Worm (Caenorhabditis elegans): ENCODE data around the gene F07C3.16.

Gene F07C3.16

DNA sequence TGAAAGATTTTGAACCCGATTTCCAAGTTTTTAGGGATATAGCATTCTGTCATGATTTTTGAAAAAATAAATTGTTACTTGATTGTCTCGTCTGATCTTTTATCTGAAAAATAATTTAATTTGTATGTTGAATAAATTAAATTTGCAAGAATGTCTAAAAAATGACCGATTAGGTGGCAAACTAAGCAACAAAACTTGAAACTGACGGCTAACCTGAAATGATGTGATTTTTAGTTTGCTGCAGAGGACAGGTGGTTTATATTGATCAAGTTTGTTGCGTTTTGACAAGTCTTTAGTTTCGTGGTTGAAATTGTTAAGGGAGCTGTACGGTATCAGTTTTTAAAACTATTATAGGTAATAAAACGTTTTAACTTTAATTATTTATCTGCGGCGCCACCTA lies at the start of gene F07C3.16:
Gene F07C3.16, minus strand, starts transcription at position 101 of the 400 bp plus-strand sequence.
- TF ChIP-seq nhr-25 (tag; optimal IDR thresholded peaks at IDR 0.05) (no peak), crh-2 (tag; optimal IDR thresholded peaks at IDR 0.05) (no peak), lin-11 (tag; optimal IDR thresholded peaks at IDR 0.05) (no peak), mbf-1 (tag; optimal IDR thresholded peaks at IDR 0.05) (no peak), fos-1 (tag; optimal IDR thresholded peaks at IDR 0.05) (no peak), nhr-21 (tag; optimal IDR thresholded peaks at IDR 0.05) (no peak), lsy-2 (tag; optimal IDR thresholded peaks at IDR 0.05) (no peak), gmeb-1 (tag; optimal IDR thresholded peaks at IDR 0.05) (no peak), ZK546.5 (tag; optimal IDR thresholded peaks at IDR 0.05) (no peak), nhr-129 (tag; optimal IDR thresholded peaks at IDR 0.05) (no peak), zag-1 (tag; optimal IDR thresholded peaks at IDR 0.05) (no peak), nhr-11 (tag; optimal IDR thresholded peaks at IDR 0.05) (no peak), ztf-4 (tag; optimal IDR thresholded peaks at IDR 0.05) (no peak), nhr-23 (tag; optimal IDR thresholded peaks at IDR 0.05) (no peak), lin-39 (tag; optimal IDR thresholded peaks at IDR 0.05) (no peak), R02D3.7 (tag; optimal IDR thresholded peaks at IDR 0.05) (no peak), mdl-1 (tag; optimal IDR thresholded peaks at IDR 0.05) (no peak), unc-39 (tag; optimal IDR thresholded peaks at IDR 0.05) (no peak), ztf-11 (tag; optimal IDR thresholded peaks at IDR 0.05) (no peak)

DNA sequence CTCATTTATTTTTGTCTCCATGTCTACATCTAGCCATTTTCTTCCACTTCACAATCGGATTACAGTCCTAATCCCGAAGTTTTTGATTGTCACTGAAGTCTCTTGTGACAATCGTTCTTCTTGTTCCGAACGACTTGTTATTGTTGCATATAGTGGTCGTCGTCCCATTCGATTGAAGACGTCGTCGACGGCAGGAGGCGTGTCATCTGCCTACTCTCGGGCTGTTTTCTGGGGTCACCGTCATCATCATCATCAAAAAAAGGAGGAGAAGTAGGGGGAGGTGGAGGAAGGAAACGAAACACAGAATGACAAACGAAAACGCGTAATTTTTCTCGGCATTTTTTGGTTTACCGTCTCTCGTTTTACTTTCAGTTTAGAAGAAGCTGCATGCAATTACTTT lies 47.7 kb upstream of the F07C3.16 start, which contains the start of gene F44A2.3:
Gene F44A2.3, plus strand, starts transcription at position 301 of the 400 bp plus-strand sequence.
- TF ChIP-seq R02D3.7 (tag; optimal IDR thresholded peaks at IDR 0.05) (no peak), crh-2 (tag; optimal IDR thresholded peaks at IDR 0.05) (no peak), ama-1 (optimal IDR thresholded peaks at IDR 0.05) (no peak), nhr-129 (tag; optimal IDR thresholded peaks at IDR 0.05) (no peak), unc-39 (tag; optimal IDR thresholded peaks at IDR 0.05) (no peak), C34F6.9 (tag; optimal IDR thresholded peaks at IDR 0.05) (no peak), skn-1 (tag; optimal IDR thresholded peaks at IDR 0.05) (no peak), nhr-11 (tag; optimal IDR thresholded peaks at IDR 0.05) (no peak), sem-4 (tag; optimal IDR thresholded peaks at IDR 0.05) (no peak)

DNA sequence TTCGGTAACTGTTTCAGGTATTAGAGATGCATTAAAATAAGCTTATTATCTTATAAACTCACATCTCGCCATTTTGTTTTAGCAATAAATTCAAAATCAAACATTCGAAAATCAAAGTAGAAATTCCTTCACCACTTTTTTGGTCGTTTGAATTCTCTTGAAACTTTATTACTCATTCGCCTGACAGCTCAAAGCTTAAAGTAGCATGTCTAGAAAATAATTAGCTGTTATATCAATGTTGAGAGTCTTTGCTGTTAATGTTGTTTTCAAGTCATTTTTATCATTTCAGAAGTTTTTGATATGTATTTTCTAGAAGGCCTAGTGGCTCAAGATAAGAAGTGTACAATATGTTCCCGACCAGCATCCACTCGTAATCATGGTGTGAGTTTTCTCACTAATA lies 45.7 kb upstream of the F07C3.16 start, which contains the start of gene nhr-39:
Gene nhr-39, plus strand, starts transcription at position 301 of the 400 bp plus-strand sequence.
- TF ChIP-seq gmeb-1 (tag; optimal IDR thresholded peaks at IDR 0.05), result no peak
- TF ChIP-seq egl-27 (tag; optimal IDR thresholded peaks at IDR 0.05), result no peak
- TF ChIP-seq nhr-77 (tag; optimal IDR thresholded peaks at IDR 0.05), result no peak
- TF ChIP-seq mbf-1 (tag; optimal IDR thresholded peaks at IDR 0.05), result no peak
- TF ChIP-seq ztf-11 (tag; optimal IDR thresholded peaks at IDR 0.05), result no peak
- TF ChIP-seq sma-3 (GFP tag; optimal IDR thresholded peaks at IDR 0.05), result no peak
- TF ChIP-seq mdl-1 (tag; optimal IDR thresholded peaks at IDR 0.05), result no peak
- no peak for TF ChIP-seq elt-1 (tag; optimal IDR thresholded peaks at IDR 0.05)
- no peak for TF ChIP-seq nhr-237 (tag; optimal IDR thresholded peaks at IDR 0.05)
- no peak for TF ChIP-seq unc-62 (GFP tag; optimal IDR thresholded peaks at IDR 0.05)
- no peak for TF ChIP-seq C34F6.9 (tag; optimal IDR thresholded peaks at IDR 0.05)

DNA sequence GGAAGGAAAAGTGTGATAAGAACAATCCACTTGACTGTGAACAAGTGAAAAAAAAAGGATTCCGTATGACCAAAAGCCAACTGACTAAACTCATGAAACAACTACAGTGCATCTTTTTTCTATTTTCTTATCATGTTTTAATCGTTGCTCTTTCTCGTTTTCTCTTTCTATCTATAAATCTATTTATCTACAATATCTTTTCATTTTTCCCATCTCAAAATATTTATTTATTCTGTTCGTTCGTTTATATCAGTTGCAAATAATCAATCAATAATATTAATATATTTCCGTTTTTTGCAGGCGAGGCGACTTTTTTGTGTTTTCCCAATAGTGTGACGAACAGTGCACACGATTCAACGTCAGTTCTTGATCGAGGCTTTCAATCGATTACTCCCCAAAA lies 40.0 kb upstream of the F07C3.16 start, which contains the start of gene F44A2.5:
Gene F44A2.5, plus strand, starts transcription at position 301 of the 400 bp plus-strand sequence.
- TF ChIP-seq mbf-1 (tag; optimal IDR thresholded peaks at IDR 0.05) (no peak), snpc-4 (tag; optimal IDR thresholded peaks at IDR 0.05) (no peak), peb-1 (tag; optimal IDR thresholded peaks at IDR 0.05) (no peak), egl-27 (tag; optimal IDR thresholded peaks at IDR 0.05) (no peak), zag-1 (tag; optimal IDR thresholded peaks at IDR 0.05) (no peak), R02D3.7 (tag; optimal IDR thresholded peaks at IDR 0.05) (no peak), nhr-23 (tag; optimal IDR thresholded peaks at IDR 0.05) (no peak), ztf-4 (tag; optimal IDR thresholded peaks at IDR 0.05) (no peak), gmeb-1 (tag; optimal IDR thresholded peaks at IDR 0.05) (no peak)

DNA sequence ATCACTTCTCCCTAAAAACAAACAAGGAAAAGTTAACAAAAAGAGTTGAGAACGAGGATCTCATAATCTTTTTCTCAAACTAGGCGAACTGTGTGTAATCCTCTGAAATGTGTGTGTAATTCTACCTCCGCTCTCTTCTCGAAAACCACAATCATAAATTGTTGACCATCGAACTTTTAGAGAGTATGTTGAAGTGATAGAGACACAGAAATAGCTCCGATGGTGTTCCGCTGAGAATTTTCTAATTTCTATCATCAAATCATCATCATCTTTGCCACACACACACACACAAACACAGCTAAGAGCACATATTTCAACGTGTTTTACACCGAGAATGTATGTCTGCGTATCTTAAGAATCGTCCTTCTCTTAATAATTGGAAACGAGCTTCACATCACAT lies 38.2 kb upstream of the F07C3.16 start:
- TF ChIP-seq aly-2 (tag; optimal IDR thresholded peaks at IDR 0.05) (no peak), ztf-11 (tag; optimal IDR thresholded peaks at IDR 0.05) (no peak), F13H6.1 (tag; optimal IDR thresholded peaks at IDR 0.05) (peak; percentile 17), mdl-1 (tag; optimal IDR thresholded peaks at IDR 0.05) (no peak)

DNA sequence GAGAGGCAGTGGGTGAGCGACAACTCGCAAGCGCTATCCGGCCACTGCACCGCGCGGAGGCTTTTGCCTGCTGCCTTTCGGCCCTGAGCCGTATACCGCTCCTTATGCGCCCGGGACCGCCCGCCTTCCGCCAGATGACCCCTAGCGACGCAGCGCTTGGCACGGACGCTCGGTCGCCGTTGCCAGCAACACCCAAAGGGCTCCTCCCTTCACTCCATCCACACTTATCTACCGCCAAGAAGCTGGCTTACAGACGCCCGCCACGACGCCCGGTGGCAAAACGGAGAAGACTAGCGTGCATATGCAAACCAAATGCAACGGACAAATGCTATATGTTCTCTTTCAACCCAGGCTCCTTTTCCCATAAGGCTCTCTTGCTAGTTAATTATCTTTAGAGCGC lies 36.0 kb upstream of the F07C3.16 start:
- TF ChIP-seq skn-1 (tag; optimal IDR thresholded peaks at IDR 0.05) (no peak), Y55F3AM.14 (GFP tag; optimal IDR thresholded peaks at IDR 0.05) (no peak), lin-11 (tag; optimal IDR thresholded peaks at IDR 0.05) (peak; percentile 28), nhr-23 (tag; optimal IDR thresholded peaks at IDR 0.05) (no peak), ceh-82 (tag; optimal IDR thresholded peaks at IDR 0.05) (no peak), ztf-4 (tag; optimal IDR thresholded peaks at IDR 0.05) (no peak), alr-1 (tag; optimal IDR thresholded peaks at IDR 0.05) (no peak), nhr-237 (tag; optimal IDR thresholded peaks at IDR 0.05) (no peak), nhr-11 (tag; optimal IDR thresholded peaks at IDR 0.05) (no peak), nhr-12 (tag; optimal IDR thresholded peaks at IDR 0.05) (no peak), elt-1 (tag; optimal IDR thresholded peaks at IDR 0.05) (no peak), ztf-11 (tag; optimal IDR thresholded peaks at IDR 0.05) (no peak), sem-4 (tag; optimal IDR thresholded peaks at IDR 0.05) (no peak), unc-62 (GFP tag; optimal IDR thresholded peaks at IDR 0.05) (no peak), nhr-21 (tag; optimal IDR thresholded peaks at IDR 0.05) (peak; percentile 3), nhr-77 (tag; optimal IDR thresholded peaks at IDR 0.05) (no peak), elt-3 (tag; optimal IDR thresholded peaks at IDR 0.05) (no peak), lin-39 (tag; optimal IDR thresholded peaks at IDR 0.05) (no peak), dmd-4 (tag; optimal IDR thresholded peaks at IDR 0.05) (no peak), aly-2 (tag; optimal IDR thresholded peaks at IDR 0.05) (no peak), peb-1 (tag; optimal IDR thresholded peaks at IDR 0.05) (no peak), nhr-25 (tag; optimal IDR thresholded peaks at IDR 0.05) (no peak), zag-1 (tag; optimal IDR thresholded peaks at IDR 0.05) (peak; percentile 17), unc-55 (GFP tag; optimal IDR thresholded peaks at IDR 0.05) (peak; percentile 29), ceh-16 (tag; optimal IDR thresholded peaks at IDR 0.05) (no peak)

Measured in whole organism, L2 larva.